Worm (Caenorhabditis elegans) whole organism, L4 larva: ENCODE data around the gene hmgr-1.
A peak's percentile ranks its signal among the peaks of the same experiment; 100 is the strongest.

Source experiments
- F10B5.3 ChIP-seq: sonication (generic microtip); optimal IDR thresholded peaks from 2 replicates; lab custom pipeline; 2016; ENCODE audit warnings: mild to moderate bottlenecking, missing genetic modification characterization, missing compliant biosample characterization
- F37D6.2 ChIP-seq: sonication (generic microtip); optimal IDR thresholded peaks from 2 replicates; lab custom pipeline; 2016; ENCODE audit warnings: mild to moderate bottlenecking, missing genetic modification characterization, missing compliant biosample characterization
- F49E8.2 ChIP-seq: sonication (generic microtip); optimal IDR thresholded peaks from 2 replicates; lab custom pipeline; 2016; ENCODE audit warnings: missing compliant biosample characterization, mild to moderate bottlenecking, missing genetic modification characterization, borderline replicate concordance
- T20F7.1 ChIP-seq: fragments of 200-800 bp; sonication (Bioruptor generic); optimal IDR thresholded peaks from 2 replicates; lab custom pipeline; 2018; ENCODE audit warnings: mild to moderate bottlenecking, missing genetic modification characterization, missing compliant biosample characterization
- T26A8.4 ChIP-seq: fragments of 200-800 bp; sonication (Bioruptor generic); IDR thresholded peaks from 2 replicates; pipeline ENCODE4 v1.3.6; 2022; ENCODE audit warnings: missing genetic modification characterization, missing compliant biosample characterization
- Y105C5A.15 ChIP-seq: fragments of 200-800 bp; sonication (Bioruptor generic); IDR thresholded peaks from 2 replicates; pipeline ENCODE4 v1.3.6; 2022; ENCODE audit warnings: missing genetic modification characterization, missing compliant biosample characterization
- Y5F2A.4 ChIP-seq: fragments of 200-800 bp; sonication (Bioruptor generic); optimal IDR thresholded peaks from 2 replicates; lab custom pipeline; 2018; ENCODE audit warnings: mild to moderate bottlenecking, missing genetic modification characterization, missing compliant biosample characterization
- ZK337.2 ChIP-seq: fragments of 200-800 bp; sonication (Bioruptor generic); IDR thresholded peaks from 2 replicates; pipeline ENCODE4 v1.3.6; 2022; ENCODE audit warnings: missing genetic modification reagents, missing genetic modification characterization, missing compliant biosample characterization
- ZK546.5 ChIP-seq, 2 experiments: sonication (generic microtip); optimal IDR thresholded peaks; 2 replicates each; lab custom pipeline; 2017; ENCODE audit warnings: missing biosample characterization in 2 of 2, missing genetic modification characterization in 2 of 2
- aha-1 ChIP-seq: fragments of 150-350 bp; peaks from one replicate; lab custom pipeline; 2014; ENCODE audit warnings: missing biosample characterization, missing genetic modification characterization
- ama-1 ChIP-seq: fragments of 150-350 bp; optimal IDR thresholded peaks from 2 replicates; lab custom pipeline; 2014; ENCODE audit warnings: inconsistent platforms, mixed read lengths
- arid-1 ChIP-seq: fragments of 200-800 bp; sonication (Bioruptor generic); conservative IDR thresholded peaks from 2 replicates; pipeline ENCODE4 v1.3.6; 2022; ENCODE audit warnings: missing genetic modification reagents, missing genetic modification characterization, missing compliant biosample characterization
- attf-4 ChIP-seq: sonication (generic microtip); optimal IDR thresholded peaks from 3 replicates; lab custom pipeline; 2017; ENCODE audit warnings: missing biosample characterization, missing genetic modification characterization
- ceh-20 ChIP-seq: fragments of 200-800 bp; sonication (Bioruptor generic); IDR thresholded peaks from 2 replicates; pipeline ENCODE4 v1.3.6; 2022; ENCODE audit warnings: missing genetic modification reagents, missing genetic modification characterization, missing compliant biosample characterization
- ceh-44 ChIP-seq: fragments of 200-800 bp; sonication (Bioruptor generic); IDR thresholded peaks from 2 replicates; pipeline ENCODE4 v1.3.6; 2022; ENCODE audit warnings: missing genetic modification reagents, missing genetic modification characterization, missing compliant biosample characterization
- ceh-62 ChIP-seq: sonication (generic microtip); optimal IDR thresholded peaks from 2 replicates; lab custom pipeline; 2017; ENCODE audit warnings: missing biosample characterization, missing genetic modification characterization
- ces-1 ChIP-seq: fragments of 150-350 bp; sonication (generic microtip); optimal IDR thresholded peaks from 4 replicates; lab custom pipeline; 2014; ENCODE audit warnings: missing biosample characterization, missing genetic modification reagents, missing genetic modification characterization
- daf-16 ChIP-seq, 3 experiments: sonication (generic microtip); optimal IDR thresholded peaks; 2 replicates each; lab custom pipeline; 2016 to 2017; ENCODE audit warnings: missing genetic modification characterization in 3 of 3, missing genetic modification reagents in 3 of 3, mild to moderate bottlenecking in 2 of 3, missing compliant biosample characterization in 2 of 3, missing biosample characterization in 1 of 3, moderate library complexity in 1 of 3
- daf-19 ChIP-seq: fragments of 200-800 bp; sonication (Bioruptor generic); conservative IDR thresholded peaks from 2 replicates; pipeline ENCODE4 v1.3.6; 2022; ENCODE audit warnings: missing genetic modification characterization, missing compliant biosample characterization
- dmd-6 ChIP-seq: fragments of 200-800 bp; sonication (Bioruptor generic); IDR thresholded peaks from 2 replicates; pipeline ENCODE4 v1.3.6; 2022; ENCODE audit warnings: missing genetic modification reagents, missing genetic modification characterization, missing compliant biosample characterization
- egl-27 ChIP-seq: sonication (generic microtip); optimal IDR thresholded peaks from 3 replicates; lab custom pipeline; 2017; ENCODE audit warnings: missing biosample characterization, missing genetic modification reagents, missing genetic modification characterization
- gei-8 ChIP-seq: fragments of 200-800 bp; sonication (Bioruptor generic); optimal IDR thresholded peaks from 2 replicates; lab custom pipeline; 2018; ENCODE audit warnings: mild to moderate bottlenecking, missing genetic modification characterization, missing compliant biosample characterization
- hlh-11 ChIP-seq: fragments of 200-800 bp; sonication (Bioruptor generic); optimal IDR thresholded peaks from 2 replicates; lab custom pipeline; 2018; ENCODE audit warnings: mild to moderate bottlenecking, missing genetic modification characterization, missing compliant biosample characterization
- hlh-30 ChIP-seq: sonication (generic microtip); optimal IDR thresholded peaks from 2 replicates; lab custom pipeline; 2017; ENCODE audit warnings: antibody characterized with exemption, mild to moderate bottlenecking, missing genetic modification characterization, missing compliant biosample characterization; ENCODE audit not compliant: insufficient read depth
- jun-1 ChIP-seq: fragments of 150-350 bp; optimal IDR thresholded peaks from 2 replicates; lab custom pipeline; 2014; ENCODE audit warnings: missing biosample characterization, missing genetic modification reagents, missing genetic modification characterization
- lim-7 ChIP-seq: fragments of 200-800 bp; sonication (Bioruptor generic); IDR thresholded peaks from 2 replicates; pipeline ENCODE4 v1.3.6; 2022; ENCODE audit warnings: missing genetic modification characterization, missing compliant biosample characterization
- lin-29 ChIP-seq: fragments of 200-800 bp; sonication (Bioruptor generic); IDR thresholded peaks from 2 replicates; pipeline ENCODE4 v1.3.6; 2022; ENCODE audit warnings: missing genetic modification reagents, missing genetic modification characterization, missing compliant biosample characterization
- lsy-2 ChIP-seq, 2 experiments: fragments of 150-350 bp in 1 of 2; sonication (generic microtip) in 1 of 2; optimal IDR thresholded peaks; 2 replicates each; lab custom pipeline; 2014 to 2017; ENCODE audit warnings: missing biosample characterization in 2 of 2, missing genetic modification characterization in 2 of 2
- mep-1 ChIP-seq: fragments of 150-350 bp; sonication (generic microtip); optimal IDR thresholded peaks from 3 replicates; lab custom pipeline; 2014; ENCODE audit warnings: missing biosample characterization, missing genetic modification characterization
- mxl-3 ChIP-seq: fragments of 200-800 bp; sonication (Bioruptor generic); optimal IDR thresholded peaks from 2 replicates; lab custom pipeline; 2018; ENCODE audit warnings: mild to moderate bottlenecking, missing genetic modification characterization, missing compliant biosample characterization
- nhr-102 ChIP-seq: sonication (generic microtip); optimal IDR thresholded peaks from 2 replicates; lab custom pipeline; 2016; ENCODE audit warnings: mild to moderate bottlenecking, missing genetic modification characterization, moderate library complexity, missing compliant biosample characterization
- nhr-111 ChIP-seq: fragments of 200-800 bp; sonication (Bioruptor generic); optimal IDR thresholded peaks from 2 replicates; lab custom pipeline; 2018; ENCODE audit warnings: mild to moderate bottlenecking, missing genetic modification characterization, missing compliant biosample characterization
- nhr-25 ChIP-seq: sonication (generic microtip); optimal IDR thresholded peaks from 2 replicates; lab custom pipeline; 2017; ENCODE audit warnings: missing genetic modification characterization, mild to moderate bottlenecking, missing compliant biosample characterization, antibody characterized with exemption, moderate library complexity, borderline replicate concordance; ENCODE audit not compliant: insufficient read depth
- nhr-28 ChIP-seq: fragments of 150-350 bp; optimal IDR thresholded peaks from 2 replicates; lab custom pipeline; 2014; ENCODE audit warnings: missing biosample characterization, missing genetic modification characterization
- nhr-48 ChIP-seq: sonication (generic microtip); optimal IDR thresholded peaks from 2 replicates; lab custom pipeline; 2016; ENCODE audit warnings: mild to moderate bottlenecking, missing genetic modification characterization, missing compliant biosample characterization
- nhr-6 ChIP-seq: fragments of 150-350 bp; optimal IDR thresholded peaks from 2 replicates; lab custom pipeline; 2014; ENCODE audit warnings: missing biosample characterization, missing genetic modification characterization
- nhr-76 ChIP-seq: fragments of 150-350 bp; optimal IDR thresholded peaks from 2 replicates; lab custom pipeline; 2014; ENCODE audit warnings: missing biosample characterization, missing genetic modification characterization
- pha-4 ChIP-seq, 2 experiments: fragments of 150-350 bp in 1 of 2; fragments of 200-800 bp in 1 of 2; sonication (Bioruptor generic) in 1 of 2; IDR thresholded peaks in 1 of 2; optimal IDR thresholded peaks in 1 of 2; 2 replicates each; pipeline versions ENCODE4 v1.3.6 to Lab custom; 2014 to 2022; ENCODE audit warnings: missing genetic modification characterization in 2 of 2, missing genetic modification reagents in 2 of 2, missing biosample characterization in 1 of 2, missing compliant biosample characterization in 1 of 2
- php-3 ChIP-seq: fragments of 200-800 bp; sonication (Bioruptor generic); IDR thresholded peaks from 2 replicates; pipeline ENCODE4 v1.3.6; 2022; ENCODE audit warnings: missing genetic modification reagents, missing genetic modification characterization, missing compliant biosample characterization
- pqm-1 ChIP-seq: sonication (generic microtip); optimal IDR thresholded peaks from 2 replicates; lab custom pipeline; 2017; ENCODE audit warnings: missing biosample characterization, missing genetic modification characterization
- rbr-2 ChIP-seq: sonication (generic microtip); optimal IDR thresholded peaks from 2 replicates; lab custom pipeline; 2016; ENCODE audit warnings: missing genotype, missing genetic modification characterization, missing compliant biosample characterization
- saeg-2 ChIP-seq: fragments of 200-800 bp; sonication (Bioruptor generic); IDR thresholded peaks from 2 replicates; pipeline ENCODE4 v1.3.6; 2022; ENCODE audit warnings: missing genetic modification reagents, missing genetic modification characterization, missing compliant biosample characterization
- set-16 ChIP-seq: fragments of 200-800 bp; sonication (Bioruptor generic); IDR thresholded peaks from 2 replicates; pipeline ENCODE4 v1.3.6; 2022; ENCODE audit warnings: missing genetic modification reagents, missing genetic modification characterization, missing compliant biosample characterization
- snpc-4 ChIP-seq: fragments of 150-350 bp; optimal IDR thresholded peaks from 2 replicates; lab custom pipeline; 2014; ENCODE audit warnings: missing biosample characterization, missing genetic modification characterization
- spr-1 ChIP-seq: sonication (generic microtip); optimal IDR thresholded peaks from 2 replicates; lab custom pipeline; 2016; ENCODE audit warnings: mild to moderate bottlenecking, missing genetic modification characterization, missing compliant biosample characterization
- tra-1 ChIP-seq: fragments of 200-800 bp; sonication (Bioruptor generic); IDR thresholded peaks from 2 replicates; pipeline ENCODE4 v1.3.6; 2022; ENCODE audit warnings: missing genetic modification reagents, missing genetic modification characterization, missing compliant biosample characterization
- unc-130 ChIP-seq: sonication (generic microtip); optimal IDR thresholded peaks from 2 replicates; lab custom pipeline; 2016; ENCODE audit warnings: missing genetic modification reagents, missing genetic modification characterization, missing compliant biosample characterization
- vab-7 ChIP-seq: fragments of 200-800 bp; sonication (Bioruptor generic); IDR thresholded peaks from 2 replicates; pipeline ENCODE4 v1.3.6; 2022; ENCODE audit warnings: missing genetic modification reagents, missing genetic modification characterization, missing compliant biosample characterization
- zag-1 ChIP-seq: fragments of 150-350 bp; optimal IDR thresholded peaks from 2 replicates; lab custom pipeline; 2014; ENCODE audit warnings: missing biosample characterization, missing genetic modification characterization
- ztf-11 ChIP-seq: fragments of 150-350 bp; optimal IDR thresholded peaks from 2 replicates; lab custom pipeline; 2014; ENCODE audit warnings: missing biosample characterization, missing genetic modification characterization
- ztf-7 ChIP-seq: fragments of 150-350 bp; optimal IDR thresholded peaks from 2 replicates; lab custom pipeline; 2014; ENCODE audit warnings: missing biosample characterization, missing genetic modification characterization

hmgr-1 gene

ce11 chrIII:7381546-7382171 is 22.4 kb downstream of the hmgr-1 start, which contains the start of the genes hmg-4 and T20B12.3:
hmg-4 (minus strand) TSS chrIII:7381596.
T20B12.3 (plus strand) TSS chrIII:7382115.
- TF ChIP-seq ces-1 (GFP tag; lab: Kevin White, UChicago) = no peak
- no peak for TF ChIP-seq nhr-102 (tag; lab: Kevin White, UChicago)
- TF ChIP-seq lin-29 (GFP tag; lab: Robert Waterston, UW) = no peak
- no peak for TF ChIP-seq gei-8
- no peak for TF ChIP-seq attf-4
- TF ChIP-seq pha-4 (GFP tag; IDR thresholded peaks at IDR 0.05; lab: Robert Waterston, UW) = no peak
- no peak for TF ChIP-seq pha-4 (tag; optimal IDR thresholded peaks at IDR 0.05; lab: Kevin White, UChicago)
- TF ChIP-seq tra-1 (GFP tag; lab: Robert Waterston, UW) = no peak
- TF ChIP-seq ama-1 (lab: Kevin White, UChicago) = no peak
- peak; percentile 11 for TF ChIP-seq rbr-2 (tag; lab: Kevin White, UChicago)
- no peak for TF ChIP-seq nhr-28 (tag; lab: Kevin White, UChicago)
- TF ChIP-seq nhr-25 (tag; lab: Kevin White, UChicago) = no peak
- no peak for TF ChIP-seq nhr-111 (GFP tag; lab: Kevin White, UChicago)
- TF ChIP-seq nhr-6 (tag; lab: Kevin White, UChicago) = no peak
- TF ChIP-seq arid-1 = no peak
- no peak for TF ChIP-seq hlh-11
- TF ChIP-seq ZK337.2 (GFP tag; lab: Robert Waterston, UW) = no peak
- TF ChIP-seq jun-1 (tag; lab: Kevin White, UChicago) = no peak
- no peak for TF ChIP-seq egl-27
- TF ChIP-seq Y5F2A.4 (GFP tag; lab: Kevin White, UChicago) = no peak
- no peak for TF ChIP-seq lim-7 (GFP tag; lab: Robert Waterston, UW)
- TF ChIP-seq T20F7.1 (GFP tag; lab: Kevin White, UChicago) = peak; percentile 44
- TF ChIP-seq F10B5.3 (tag; lab: Kevin White, UChicago) = no peak
- TF ChIP-seq mep-1 = peak; percentile 34
- TF ChIP-seq vab-7 (GFP tag; lab: Robert Waterston, UW) = no peak
- TF ChIP-seq ceh-62 (tag; lab: Kevin White, UChicago) = no peak
- no peak for TF ChIP-seq nhr-76 (tag; lab: Kevin White, UChicago)
- no peak for TF ChIP-seq set-16 (GFP tag; lab: Robert Waterston, UW)
- TF ChIP-seq snpc-4 (tag; lab: Kevin White, UChicago) = no peak
- TF ChIP-seq ceh-20 (GFP tag; lab: Robert Waterston, UW) = no peak
- TF ChIP-seq php-3 (GFP tag; lab: Robert Waterston, UW) = no peak
- TF ChIP-seq saeg-2 (GFP tag; lab: Robert Waterston, UW) = no peak
- TF ChIP-seq aha-1 (tag; lab: Kevin White, UChicago) = no peak
- TF ChIP-seq daf-19 = no peak
- no peak for TF ChIP-seq Y105C5A.15 (GFP tag; lab: Robert Waterston, UW)
- TF ChIP-seq hlh-30 (tag; lab: Kevin White, UChicago) = peak; percentile 51
- TF ChIP-seq unc-130 (GFP tag; lab: Kevin White, UChicago) = peak; percentile 34
- no peak for TF ChIP-seq pqm-1 (tag; lab: Kevin White, UChicago)
- TF ChIP-seq F49E8.2 = no peak
- no peak for TF ChIP-seq nhr-48 (tag; lab: Kevin White, UChicago)
- TF ChIP-seq spr-1 = no peak
- no peak for TF ChIP-seq dmd-6 (GFP tag; lab: Robert Waterston, UW)
- TF ChIP-seq ztf-11 (tag; lab: Kevin White, UChicago) = no peak
- TF ChIP-seq ceh-44 (GFP tag; lab: Robert Waterston, UW) = no peak
- peak in 1 of 2 experiments; percentile 98 for TF ChIP-seq lsy-2 (tag; optimal IDR thresholded peaks at IDR 0.05; lab: Kevin White, UChicago)
- no peak for TF ChIP-seq ztf-7 (tag; lab: Kevin White, UChicago)
- no peak for TF ChIP-seq daf-16 (GFP tag; optimal IDR thresholded peaks at IDR 0.05; lab: Kevin White, UChicago)
- peak; percentile 36 for TF ChIP-seq daf-16 (tag; optimal IDR thresholded peaks at IDR 0.05; lab: Kevin White, UChicago)
- no peak for TF ChIP-seq mxl-3 (GFP tag; lab: Kevin White, UChicago)
- TF ChIP-seq F37D6.2 (tag; lab: Kevin White, UChicago) = no peak
- no peak for TF ChIP-seq ZK546.5 (tag; optimal IDR thresholded peaks at IDR 0.05; lab: Kevin White, UChicago)
- no peak for TF ChIP-seq T26A8.4
- no peak for TF ChIP-seq zag-1 (tag; lab: Kevin White, UChicago)
